Fruit fly (Drosophila melanogaster) S2 (cell line): ENCODE results near the gene CG46434.

ENCODE experiments used
- CG8478 ChIP-seq: fragments of >200 bp; optimal IDR thresholded peaks from 2 replicates; lab custom pipeline; 2018
- CTCF ChIP-seq, 2 experiments: fragments of >200 bp; optimal IDR thresholded peaks; 2 replicates each; lab custom pipeline; 2018

DNA sequence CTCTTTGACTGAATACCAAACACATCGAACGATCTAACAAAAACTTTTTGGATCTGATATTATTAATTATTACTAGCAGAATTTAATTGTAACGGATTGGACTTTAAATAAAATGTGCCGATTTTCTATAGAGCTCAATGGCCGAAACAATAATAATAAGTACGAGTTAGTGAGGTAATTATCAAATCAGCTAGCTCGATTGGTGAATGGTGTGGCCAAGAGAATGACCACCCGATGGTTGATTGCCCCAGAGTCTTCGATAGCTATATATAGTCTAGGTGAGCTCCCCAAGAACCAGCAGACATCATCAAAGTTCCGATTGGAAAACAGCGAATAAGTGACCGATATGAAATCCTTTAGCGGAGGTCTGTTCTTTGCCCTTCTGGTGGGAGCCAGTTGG is 24.7 kb downstream of the CG46434 start, which contains the start of gene Cpr76Bb:
- TF ChIP-seq CTCF (optimal IDR thresholded peaks at IDR 0.05; lab: Kevin White, UChicago) (no peak), CG8478 (lab: Kevin White, UChicago) (no peak)
